Worm (Caenorhabditis elegans) whole organism, L2 larva: ENCODE results near the gene C01G10.5.

Source experiments
- C34F6.9 ChIP-seq: fragments of 150-350 bp; optimal IDR thresholded peaks from 2 replicates; lab custom pipeline; 2014; ENCODE audit warnings: missing biosample characterization, missing genetic modification characterization
- F13H6.1 ChIP-seq: sonication (generic microtip); optimal IDR thresholded peaks from 2 replicates; lab custom pipeline; 2016; ENCODE audit warnings: missing genetic modification characterization, missing compliant biosample characterization
- R02D3.7 ChIP-seq: fragments of 150-350 bp; optimal IDR thresholded peaks from 2 replicates; lab custom pipeline; 2014; ENCODE audit warnings: missing biosample characterization, missing genetic modification characterization
- Y55F3AM.14 ChIP-seq: fragments of 200-800 bp; sonication (Bioruptor generic); optimal IDR thresholded peaks from 2 replicates; lab custom pipeline; 2018; ENCODE audit warnings: mild to moderate bottlenecking, missing genetic modification characterization, missing compliant biosample characterization
- ZK546.5 ChIP-seq: sonication (generic microtip); optimal IDR thresholded peaks from 2 replicates; lab custom pipeline; 2017; ENCODE audit warnings: missing biosample characterization, missing genetic modification characterization
- aly-2 ChIP-seq: fragments of 150-350 bp; optimal IDR thresholded peaks from 2 replicates; lab custom pipeline; 2014; ENCODE audit warnings: missing biosample characterization, missing genetic modification characterization
- ama-1 ChIP-seq: fragments of 150-350 bp; optimal IDR thresholded peaks from 2 replicates; lab custom pipeline; 2018; ENCODE audit warnings: inconsistent platforms
- blmp-1 ChIP-seq: sonication (generic microtip); optimal IDR thresholded peaks from 2 replicates; lab custom pipeline; 2017; ENCODE audit warnings: missing genetic modification characterization, mild to moderate bottlenecking, missing compliant biosample characterization, antibody characterized with exemption, moderate library complexity; ENCODE audit not compliant: insufficient read depth
- ceh-16 ChIP-seq: fragments of 150-350 bp; optimal IDR thresholded peaks from 2 replicates; lab custom pipeline; 2014; ENCODE audit warnings: missing biosample characterization, missing genetic modification characterization
- crh-2 ChIP-seq: sonication (generic microtip); optimal IDR thresholded peaks from 2 replicates; lab custom pipeline; 2017; ENCODE audit warnings: missing biosample characterization, missing genetic modification characterization
- egl-27 ChIP-seq: sonication (generic microtip); optimal IDR thresholded peaks from 3 replicates; lab custom pipeline; 2017; ENCODE audit warnings: missing biosample characterization, missing genetic modification reagents, missing genetic modification characterization
- elt-3 ChIP-seq: sonication (generic microtip); optimal IDR thresholded peaks from 2 replicates; lab custom pipeline; 2017; ENCODE audit warnings: missing biosample characterization, missing genetic modification characterization
- fos-1 ChIP-seq: fragments of 150-350 bp; optimal IDR thresholded peaks from 2 replicates; lab custom pipeline; 2014; ENCODE audit warnings: missing biosample characterization, missing genetic modification characterization
- gmeb-1 ChIP-seq: fragments of 150-350 bp; optimal IDR thresholded peaks from 2 replicates; lab custom pipeline; 2014; ENCODE audit warnings: missing biosample characterization, missing genetic modification characterization
- lin-11 ChIP-seq: fragments of 150-350 bp; sonication (generic microtip); optimal IDR thresholded peaks from 2 replicates; lab custom pipeline; 2014; ENCODE audit warnings: missing biosample characterization, missing genetic modification characterization, inconsistent platforms, mixed read lengths
- lin-13 ChIP-seq: fragments of 150-350 bp; optimal IDR thresholded peaks from 2 replicates; lab custom pipeline; 2014; ENCODE audit warnings: missing biosample characterization, missing genetic modification reagents, missing genetic modification characterization
- lin-39 ChIP-seq: fragments of 150-350 bp; optimal IDR thresholded peaks from 2 replicates; lab custom pipeline; 2014; ENCODE audit warnings: missing biosample characterization, missing genetic modification reagents, missing genetic modification characterization
- lsy-2 ChIP-seq, 2 experiments: fragments of 150-350 bp in 1 of 2; sonication (generic microtip) in 1 of 2; optimal IDR thresholded peaks; 2 replicates each; lab custom pipeline; 2014 to 2017; ENCODE audit warnings: missing biosample characterization in 2 of 2, missing genetic modification characterization in 2 of 2
- mab-5 ChIP-seq: fragments of 150-350 bp; optimal IDR thresholded peaks from 2 replicates; lab custom pipeline; 2014; ENCODE audit warnings: missing biosample characterization, missing genetic modification characterization
- mbf-1 ChIP-seq: sonication (generic microtip); optimal IDR thresholded peaks from 2 replicates; lab custom pipeline; 2017; ENCODE audit warnings: missing biosample characterization, missing genetic modification characterization
- mdl-1 ChIP-seq, 2 experiments: fragments of 150-350 bp in 1 of 2; sonication (generic microtip) in 1 of 2; optimal IDR thresholded peaks; 2 replicates each; lab custom pipeline; 2017; ENCODE audit warnings: missing biosample characterization in 2 of 2, missing genetic modification characterization in 2 of 2
- nhr-11 ChIP-seq: fragments of 150-350 bp; optimal IDR thresholded peaks from 2 replicates; lab custom pipeline; 2014; ENCODE audit warnings: missing biosample characterization, missing genetic modification characterization
- nhr-129 ChIP-seq: fragments of 150-350 bp; optimal IDR thresholded peaks from 2 replicates; lab custom pipeline; 2014; ENCODE audit warnings: missing biosample characterization, missing genetic modification characterization
- nhr-21 ChIP-seq: fragments of 150-350 bp; optimal IDR thresholded peaks from 2 replicates; lab custom pipeline; 2014; ENCODE audit warnings: missing biosample characterization, missing genetic modification characterization
- nhr-23 ChIP-seq: fragments of 150-350 bp; optimal IDR thresholded peaks from 2 replicates; lab custom pipeline; 2014; ENCODE audit warnings: missing biosample characterization, missing genetic modification reagents, missing genetic modification characterization
- nhr-237 ChIP-seq: fragments of 150-350 bp; optimal IDR thresholded peaks from 2 replicates; lab custom pipeline; 2014; ENCODE audit warnings: missing biosample characterization, missing genetic modification characterization
- nhr-25 ChIP-seq: fragments of 150-350 bp; sonication (generic microtip); optimal IDR thresholded peaks from 3 replicates; lab custom pipeline; 2014; ENCODE audit warnings: missing biosample characterization, missing genetic modification characterization
- nhr-6 ChIP-seq: fragments of 150-350 bp; optimal IDR thresholded peaks from 2 replicates; lab custom pipeline; 2014; ENCODE audit warnings: missing biosample characterization, missing genetic modification characterization
- peb-1 ChIP-seq: fragments of 150-350 bp; optimal IDR thresholded peaks from 2 replicates; lab custom pipeline; 2014; ENCODE audit warnings: missing biosample characterization, missing genetic modification characterization
- sem-4 ChIP-seq: fragments of 150-350 bp; optimal IDR thresholded peaks from 2 replicates; lab custom pipeline; 2014; ENCODE audit warnings: missing biosample characterization, missing genetic modification reagents, missing genetic modification characterization
- sma-3 ChIP-seq: sonication (generic microtip); optimal IDR thresholded peaks from 2 replicates; lab custom pipeline; 2016; ENCODE audit warnings: missing genetic modification reagents, missing genetic modification characterization, missing compliant biosample characterization
- sma-9 ChIP-seq, 2 experiments: fragments of 150-350 bp in 1 of 2; sonication (generic microtip) in 1 of 2; optimal IDR thresholded peaks; 2 replicates each; lab custom pipeline; 2014 to 2016; ENCODE audit warnings: missing genetic modification characterization in 2 of 2, mild to moderate bottlenecking in 1 of 2, missing biosample characterization in 1 of 2, missing compliant biosample characterization in 1 of 2, missing genetic modification reagents in 1 of 2, moderate library complexity in 1 of 2
- unc-39 ChIP-seq: fragments of 150-350 bp; optimal IDR thresholded peaks from 2 replicates; lab custom pipeline; 2014; ENCODE audit warnings: missing biosample characterization, missing genetic modification characterization
- unc-55 ChIP-seq: fragments of 150-350 bp; sonication (generic microtip); optimal IDR thresholded peaks from 3 replicates; lab custom pipeline; 2014; ENCODE audit warnings: missing biosample characterization, missing genetic modification reagents, missing genetic modification characterization
- unc-62 ChIP-seq: fragments of 150-350 bp; optimal IDR thresholded peaks from 2 replicates; lab custom pipeline; 2014; ENCODE audit warnings: missing biosample characterization, missing genetic modification reagents, missing genetic modification characterization
- zag-1 ChIP-seq: fragments of 150-350 bp; optimal IDR thresholded peaks from 2 replicates; lab custom pipeline; 2014; ENCODE audit warnings: missing biosample characterization, missing genetic modification characterization
- ztf-1 ChIP-seq: fragments of 200-800 bp; sonication (Bioruptor generic); conservative IDR thresholded peaks from 2 replicates; pipeline ENCODE4 v1.3.6; 2022; ENCODE audit warnings: missing genetic modification characterization, missing compliant biosample characterization
- ztf-11 ChIP-seq: sonication (generic microtip); optimal IDR thresholded peaks from 2 replicates; lab custom pipeline; 2017; ENCODE audit warnings: missing biosample characterization, missing genetic modification characterization
- ztf-4 ChIP-seq: fragments of 150-350 bp; optimal IDR thresholded peaks from 2 replicates; lab custom pipeline; 2014; ENCODE audit warnings: missing biosample characterization, missing genetic modification characterization

Gene C01G10.5

ce11 chrV:15074907-15075306 lies 14.4 kb downstream of the C01G10.5 start (continued):
- no peak for TF ChIP-seq ztf-11 (tag; lab: Kevin White, UChicago)
- no peak for TF ChIP-seq fos-1 (tag; lab: Kevin White, UChicago)
- TF ChIP-seq peb-1, result no peak
- TF ChIP-seq gmeb-1 (tag; lab: Kevin White, UChicago), result no peak
- peak; percentile 45 for TF ChIP-seq zag-1 (tag; lab: Kevin White, UChicago)
- no peak for TF ChIP-seq ZK546.5 (tag; lab: Kevin White, UChicago)
- TF ChIP-seq F13H6.1, result no peak
- TF ChIP-seq aly-2 (tag; lab: Kevin White, UChicago), result no peak
- peak; percentile 32 for TF ChIP-seq crh-2 (tag; lab: Kevin White, UChicago)
- no peak for TF ChIP-seq unc-39 (tag; lab: Kevin White, UChicago)
- peak in 1 of 2 experiments; percentile 35 for TF ChIP-seq lsy-2 (tag; optimal IDR thresholded peaks at IDR 0.05; lab: Kevin White, UChicago)
- TF ChIP-seq ztf-1 (GFP tag; lab: Robert Waterston, UW), result no peak
- TF ChIP-seq, all 48 proteins: peak for 8

ce11 chrV:15072738-15073137 lies 16.6 kb downstream of the C01G10.5 start:
- TF ChIP-seq mbf-1 (no peak), ZK546.5 (tag; lab: Kevin White, UChicago) (no peak), R02D3.7 (tag; lab: Kevin White, UChicago) (no peak), unc-62 (no peak), Y55F3AM.14 (GFP tag; lab: Kevin White, UChicago) (no peak), egl-27 (tag; lab: Kevin White, UChicago) (no peak), nhr-11 (tag; lab: Kevin White, UChicago) (no peak), aly-2 (tag; lab: Kevin White, UChicago) (no peak), lin-11 (tag; lab: Kevin White, UChicago) (no peak), ceh-16 (no peak), ztf-4 (no peak), blmp-1 (tag; lab: Kevin White, UChicago) (no peak), gmeb-1 (tag; lab: Kevin White, UChicago) (no peak), sma-9 (GFP tag; optimal IDR thresholded peaks at IDR 0.05; lab: Kevin White, UChicago) (no peak), sma-9 (tag; optimal IDR thresholded peaks at IDR 0.05; lab: Kevin White, UChicago) (no peak), ama-1 (lab: Kevin White, UChicago) (no peak), unc-55 (no peak), nhr-25 (tag; lab: Kevin White, UChicago) (no peak)
- TF ChIP-seq, all 48 proteins: peak for 0

ce11 chrV:15071015-15071810 lies 18.1 kb downstream of the C01G10.5 start, which contains the start of gene unc-76:
Gene unc-76, plus strand, starts transcription at chrV:15071760.
- no peak for TF ChIP-seq ceh-16
- TF ChIP-seq R02D3.7 (tag; lab: Kevin White, UChicago), result peak; percentile 13
- TF ChIP-seq mdl-1 (tag; optimal IDR thresholded peaks at IDR 0.05; lab: Kevin White, UChicago), result peak in 1 of 2 experiments; percentile 73
- peak; percentile 25 for TF ChIP-seq sem-4 (tag; lab: Kevin White, UChicago)
- TF ChIP-seq unc-39 (tag; lab: Kevin White, UChicago), result peak; percentile 28
- TF ChIP-seq ztf-1 (GFP tag; lab: Robert Waterston, UW), result no peak
- TF ChIP-seq nhr-21 (tag; lab: Kevin White, UChicago), result peak; percentile 45
- peak; percentile 42 for TF ChIP-seq nhr-25 (tag; lab: Kevin White, UChicago)
- no peak for TF ChIP-seq nhr-6 (tag; lab: Kevin White, UChicago)
- peak; percentile 47 for TF ChIP-seq lin-39 (tag; lab: Kevin White, UChicago)
- no peak for TF ChIP-seq ZK546.5 (tag; lab: Kevin White, UChicago)
- TF ChIP-seq C34F6.9 (tag; lab: Kevin White, UChicago), result peak; percentile 96
- peak; percentile 68 for TF ChIP-seq fos-1 (tag; lab: Kevin White, UChicago)
- no peak for TF ChIP-seq elt-3 (tag; lab: Kevin White, UChicago)
- TF ChIP-seq lsy-2 (tag; optimal IDR thresholded peaks at IDR 0.05; lab: Kevin White, UChicago), result peak; percentile 50 to 87
- TF ChIP-seq crh-2 (tag; lab: Kevin White, UChicago), result peak; percentile 88
- TF ChIP-seq nhr-129, result peak; percentile 92
- no peak for TF ChIP-seq nhr-23 (tag; lab: Kevin White, UChicago)
- TF ChIP-seq aly-2 (tag; lab: Kevin White, UChicago), result no peak
- TF ChIP-seq lin-13 (GFP tag; lab: Kevin White, UChicago), result peak; percentile 75
- TF ChIP-seq sma-3 (GFP tag; lab: Kevin White, UChicago), result peak; percentile 33
- peak; percentile 79 for TF ChIP-seq zag-1 (tag; lab: Kevin White, UChicago)
- TF ChIP-seq sma-9 (GFP tag; optimal IDR thresholded peaks at IDR 0.05; lab: Kevin White, UChicago), result peak; percentile 84
- TF ChIP-seq sma-9 (tag; optimal IDR thresholded peaks at IDR 0.05; lab: Kevin White, UChicago), result no peak
- peak; percentile 40 for TF ChIP-seq ztf-4
- TF ChIP-seq egl-27 (tag; lab: Kevin White, UChicago), result peak; percentile 83
- TF ChIP-seq unc-55, result peak; percentile 58
- TF ChIP-seq nhr-237, result no peak
- TF ChIP-seq unc-62, result peak; percentile 6
- peak; percentile 77 for TF ChIP-seq Y55F3AM.14 (GFP tag; lab: Kevin White, UChicago)
- peak; percentile 86 for TF ChIP-seq mab-5
- peak; percentile 94 for TF ChIP-seq F13H6.1
